Fruit fly (Drosophila melanogaster) whole organism, embryonic: ENCODE measurements around the gene Bsg.

ENCODE experiments used
- Aef1 ChIP-seq: fragments of 200-800 bp; sonication (Bioruptor generic); IDR thresholded peaks from 3 replicates; pipeline ENCODE4 v1.3.6; 2022; ENCODE audit warnings: missing biosample characterization, missing genetic modification characterization
- B-H2 ChIP-seq: fragments of 200-800 bp; sonication (Bioruptor generic); optimal IDR thresholded peaks from 2 replicates; lab custom pipeline; 2018; ENCODE audit warnings: missing biosample characterization, mild to moderate bottlenecking, missing genetic modification characterization
- C15 ChIP-seq: fragments of 200-800 bp; sonication (Bioruptor generic); IDR thresholded peaks from 3 replicates; pipeline ENCODE4 v1.3.6; 2022; ENCODE audit warnings: missing biosample characterization, missing genetic modification characterization
- CG10274 ChIP-seq: fragments of 200-800 bp; sonication (Bioruptor generic); optimal IDR thresholded peaks from 3 replicates; lab custom pipeline; 2017; ENCODE audit warnings: missing biosample characterization, mild to moderate bottlenecking, missing genetic modification characterization
- CG10321 ChIP-seq: fragments of 200-800 bp; sonication (Bioruptor generic); IDR thresholded peaks from 2 replicates; pipeline ENCODE4 v1.3.6; 2022; ENCODE audit warnings: missing biosample characterization, missing genetic modification characterization
- CG11398 ChIP-seq: fragments of 200-800 bp; sonication (Bioruptor generic); optimal IDR thresholded peaks from 2 replicates; lab custom pipeline; 2016; ENCODE audit warnings: missing biosample characterization, missing genetic modification characterization
- CG12769 ChIP-seq: fragments of 200-800 bp; sonication (Bioruptor generic); optimal IDR thresholded peaks from 2 replicates; lab custom pipeline; 2019; ENCODE audit warnings: missing biosample characterization, mild to moderate bottlenecking, missing genetic modification characterization, moderate library complexity
- CG13287 ChIP-seq: fragments of 200-800 bp; sonication (Bioruptor generic); IDR thresholded peaks from 2 replicates; pipeline ENCODE4 v1.3.6; 2022; ENCODE audit warnings: missing biosample characterization, missing genetic modification characterization; ENCODE audit not compliant: partially characterized antibody
- CG15073 ChIP-seq: fragments of 200-800 bp; sonication (Bioruptor generic); optimal IDR thresholded peaks from 2 replicates; lab custom pipeline; 2016; ENCODE audit warnings: missing biosample characterization, missing genetic modification characterization
- CG15514 ChIP-seq: fragments of 200-800 bp; sonication (Bioruptor generic); optimal IDR thresholded peaks from 3 replicates; lab custom pipeline; 2017; ENCODE audit warnings: missing biosample characterization, missing genetic modification characterization, mild to moderate bottlenecking, moderate library complexity, missing genetic modification reagents
- CG1603 ChIP-seq: fragments of 200-800 bp; sonication (Bioruptor generic); optimal IDR thresholded peaks from 2 replicates; lab custom pipeline; 2019; ENCODE audit warnings: missing biosample characterization, mild to moderate bottlenecking, missing genetic modification characterization, moderate library complexity
- CG16779 ChIP-seq: fragments of 200-800 bp; sonication (Bioruptor generic); IDR thresholded peaks from 2 replicates; pipeline ENCODE4 v1.3.6; 2022; ENCODE audit warnings: missing biosample characterization, missing genetic modification characterization
- CG17186 ChIP-seq: fragments of 200-800 bp; sonication (Bioruptor generic); optimal IDR thresholded peaks from 3 replicates; lab custom pipeline; 2017; ENCODE audit warnings: missing biosample characterization, missing genetic modification reagents, missing genetic modification characterization
- CG17361 ChIP-seq: fragments of 200-800 bp; sonication (Bioruptor generic); IDR thresholded peaks from 3 replicates; pipeline ENCODE4 v1.3.6; 2022; ENCODE audit warnings: missing biosample characterization, missing genetic modification characterization
- CG2678 ChIP-seq: fragments of 200-800 bp; sonication (Bioruptor generic); optimal IDR thresholded peaks from 3 replicates; lab custom pipeline; 2019; ENCODE audit warnings: missing biosample characterization, mild to moderate bottlenecking, missing genetic modification characterization, moderate library complexity
- CG30403 ChIP-seq: fragments of 200-800 bp; sonication (Bioruptor generic); optimal IDR thresholded peaks from 3 replicates; lab custom pipeline; 2016; ENCODE audit warnings: missing biosample characterization, missing genetic modification characterization
- CG31224 ChIP-seq: fragments of 200-800 bp; sonication (Bioruptor generic); IDR thresholded peaks from 2 replicates; pipeline ENCODE4 v1.3.6; 2022; ENCODE audit warnings: missing biosample characterization, missing genetic modification characterization
- CG3281 ChIP-seq: fragments of 200-800 bp; sonication (Bioruptor generic); optimal IDR thresholded peaks from 3 replicates; lab custom pipeline; 2017; ENCODE audit warnings: missing biosample characterization, mild to moderate bottlenecking, missing genetic modification characterization
- CG4730 ChIP-seq: fragments of 200-800 bp; sonication (Bioruptor generic); IDR thresholded peaks from 2 replicates; pipeline ENCODE4 v1.3.6; 2022; ENCODE audit warnings: missing biosample characterization, missing genetic modification characterization
- CG6813 ChIP-seq: fragments of 200-800 bp; sonication (Bioruptor generic); optimal IDR thresholded peaks from 2 replicates; lab custom pipeline; 2017; ENCODE audit warnings: missing biosample characterization, missing genetic modification characterization, mild to moderate bottlenecking, moderate library complexity, missing genetic modification reagents
- CG7928 ChIP-seq: fragments of 200-800 bp; sonication (Bioruptor generic); optimal IDR thresholded peaks from 2 replicates; lab custom pipeline; 2017; ENCODE audit warnings: missing biosample characterization, mild to moderate bottlenecking, missing genetic modification characterization
- CG7987 ChIP-seq: fragments of 200-800 bp; sonication (Bioruptor generic); optimal IDR thresholded peaks from 2 replicates; lab custom pipeline; 2018; ENCODE audit warnings: missing biosample characterization, mild to moderate bottlenecking, missing genetic modification characterization, moderate library complexity
- CG8944 ChIP-seq: fragments of 200-800 bp; sonication (Bioruptor generic); optimal IDR thresholded peaks from 3 replicates; lab custom pipeline; 2016; ENCODE audit warnings: missing biosample characterization, missing genetic modification characterization
- Chrac-16 ChIP-seq: fragments of 200-800 bp; sonication (Bioruptor generic); optimal IDR thresholded peaks from 3 replicates; lab custom pipeline; 2016; ENCODE audit warnings: missing biosample characterization, missing genetic modification characterization
- Dad ChIP-seq: fragments of 200-800 bp; sonication (Bioruptor generic); optimal IDR thresholded peaks from 3 replicates; lab custom pipeline; 2016; ENCODE audit warnings: missing biosample characterization, missing genetic modification characterization
- Drgx ChIP-seq: fragments of 200-800 bp; sonication (Bioruptor generic); IDR thresholded peaks from 2 replicates; pipeline ENCODE4 v1.3.6; 2022; ENCODE audit warnings: missing biosample characterization, missing genetic modification characterization
- H2.0 ChIP-seq: fragments of 200-800 bp; sonication (Bioruptor generic); IDR thresholded peaks from 2 replicates; pipeline ENCODE4 v1.3.6; 2022; ENCODE audit warnings: missing biosample characterization, missing genetic modification characterization
- Hand ChIP-seq: fragments of 200-800 bp; sonication (Bioruptor generic); optimal IDR thresholded peaks from 2 replicates; lab custom pipeline; 2017; ENCODE audit warnings: mild to moderate bottlenecking, missing biosample characterization, missing genetic modification reagents, missing genetic modification characterization
- Meics ChIP-seq: fragments of 200-800 bp; sonication (Bioruptor generic); optimal IDR thresholded peaks from 2 replicates; lab custom pipeline; 2017; ENCODE audit warnings: missing biosample characterization, mild to moderate bottlenecking, missing genetic modification characterization
- Nf-YB ChIP-seq: fragments of 200-800 bp; sonication (Bioruptor generic); optimal IDR thresholded peaks from 3 replicates; lab custom pipeline; 2019; ENCODE audit warnings: missing biosample characterization, mild to moderate bottlenecking, missing genetic modification characterization, moderate library complexity
- PHDP ChIP-seq: fragments of 200-800 bp; sonication (Bioruptor generic); optimal IDR thresholded peaks from 3 replicates; lab custom pipeline; 2018; ENCODE audit warnings: missing biosample characterization, mild to moderate bottlenecking, missing genetic modification characterization, moderate library complexity
- Ssrp ChIP-seq: fragments of 200-800 bp; sonication (Bioruptor generic); optimal IDR thresholded peaks from 2 replicates; lab custom pipeline; 2018; ENCODE audit warnings: missing biosample characterization, mild to moderate bottlenecking, missing genetic modification characterization, moderate library complexity
- Xrp1 ChIP-seq: fragments of 200-800 bp; sonication (Bioruptor generic); IDR thresholded peaks from 2 replicates; pipeline ENCODE4 v1.3.6; 2022; ENCODE audit warnings: missing biosample characterization, missing genetic modification characterization
- ab ChIP-seq: fragments of 200-800 bp; sonication (Bioruptor generic); optimal IDR thresholded peaks from 2 replicates; lab custom pipeline; 2016; ENCODE audit warnings: missing biosample characterization, missing genetic modification characterization
- abd-A ChIP-seq: fragments of 200-800 bp; sonication (Bioruptor generic); optimal IDR thresholded peaks from 3 replicates; lab custom pipeline; 2019; ENCODE audit warnings: missing biosample characterization, mild to moderate bottlenecking, missing genetic modification characterization, moderate library complexity
- ase ChIP-seq: fragments of 200-800 bp; sonication (Bioruptor generic); IDR thresholded peaks from 3 replicates; pipeline ENCODE4 v1.3.6; 2022; ENCODE audit warnings: missing biosample characterization, missing genetic modification characterization
- dm ChIP-seq: fragments of 200-800 bp; sonication (Bioruptor generic); optimal IDR thresholded peaks from 3 replicates; lab custom pipeline; 2016; ENCODE audit warnings: missing biosample characterization, missing genetic modification characterization
- ems ChIP-seq: fragments of 200-800 bp; sonication (Bioruptor generic); optimal IDR thresholded peaks from 3 replicates; lab custom pipeline; 2016; ENCODE audit warnings: missing biosample characterization, missing genetic modification characterization
- gro ChIP-seq: fragments of 200-800 bp; sonication (Bioruptor generic); optimal IDR thresholded peaks from 2 replicates; lab custom pipeline; 2016; ENCODE audit warnings: missing biosample characterization, missing genetic modification characterization
- gt ChIP-seq: fragments of 200-800 bp; sonication (Bioruptor generic); IDR thresholded peaks from 2 replicates; pipeline ENCODE4 v1.3.6; 2022; ENCODE audit warnings: missing biosample characterization, missing genetic modification characterization
- kah ChIP-seq: fragments of 200-800 bp; sonication (Bioruptor generic); optimal IDR thresholded peaks from 2 replicates; lab custom pipeline; 2018; ENCODE audit warnings: missing biosample characterization, mild to moderate bottlenecking, missing genetic modification characterization
- nau ChIP-seq: fragments of 200-800 bp; sonication (Bioruptor generic); optimal IDR thresholded peaks from 3 replicates; lab custom pipeline; 2017; ENCODE audit warnings: missing biosample characterization, mild to moderate bottlenecking, missing genetic modification characterization, missing genetic modification reagents
- otp ChIP-seq: fragments of 200-800 bp; sonication (Bioruptor generic); IDR thresholded peaks from 3 replicates; pipeline ENCODE4, ENCODE4 v1.3.6; 2022; ENCODE audit warnings: missing biosample characterization, missing genetic modification characterization
- pfk ChIP-seq: fragments of 200-800 bp; sonication (Bioruptor generic); optimal IDR thresholded peaks from 2 replicates; lab custom pipeline; 2018; ENCODE audit warnings: missing biosample characterization, mild to moderate bottlenecking, missing genetic modification characterization, moderate library complexity
- pzg ChIP-seq: fragments of 200-800 bp; sonication (Bioruptor generic); optimal IDR thresholded peaks from 3 replicates; lab custom pipeline; 2018; ENCODE audit warnings: missing biosample characterization, mild to moderate bottlenecking, missing genetic modification characterization, moderate library complexity
- sd ChIP-seq: fragments of 200-800 bp; sonication (Bioruptor generic); optimal IDR thresholded peaks from 3 replicates; lab custom pipeline; 2018; ENCODE audit warnings: missing biosample characterization, mild to moderate bottlenecking, missing genetic modification characterization, moderate library complexity
- sens-2 ChIP-seq: fragments of 200-800 bp; sonication (Bioruptor generic); IDR thresholded peaks from 2 replicates; pipeline ENCODE4 v1.3.6; 2022; ENCODE audit warnings: missing biosample characterization, missing genetic modification characterization
- sob ChIP-seq: fragments of 200-800 bp; sonication (Bioruptor generic); IDR thresholded peaks from 2 replicates; pipeline ENCODE4 v1.3.6; 2022; ENCODE audit warnings: missing biosample characterization, missing genetic modification characterization
- wdn ChIP-seq: fragments of 200-800 bp; sonication (Bioruptor generic); IDR thresholded peaks from 2 replicates; pipeline ENCODE4 v1.3.6; 2022; ENCODE audit warnings: missing biosample characterization, missing genetic modification characterization
- yki ChIP-seq: fragments of >200 bp; optimal IDR thresholded peaks from 3 replicates; lab custom pipeline; 2018
- z ChIP-seq: fragments of 200-800 bp; sonication (Bioruptor generic); IDR thresholded peaks from 3 replicates; pipeline ENCODE4 v1.3.6; 2022; ENCODE audit warnings: missing biosample characterization, missing genetic modification characterization

The Bsg gene

DNA sequence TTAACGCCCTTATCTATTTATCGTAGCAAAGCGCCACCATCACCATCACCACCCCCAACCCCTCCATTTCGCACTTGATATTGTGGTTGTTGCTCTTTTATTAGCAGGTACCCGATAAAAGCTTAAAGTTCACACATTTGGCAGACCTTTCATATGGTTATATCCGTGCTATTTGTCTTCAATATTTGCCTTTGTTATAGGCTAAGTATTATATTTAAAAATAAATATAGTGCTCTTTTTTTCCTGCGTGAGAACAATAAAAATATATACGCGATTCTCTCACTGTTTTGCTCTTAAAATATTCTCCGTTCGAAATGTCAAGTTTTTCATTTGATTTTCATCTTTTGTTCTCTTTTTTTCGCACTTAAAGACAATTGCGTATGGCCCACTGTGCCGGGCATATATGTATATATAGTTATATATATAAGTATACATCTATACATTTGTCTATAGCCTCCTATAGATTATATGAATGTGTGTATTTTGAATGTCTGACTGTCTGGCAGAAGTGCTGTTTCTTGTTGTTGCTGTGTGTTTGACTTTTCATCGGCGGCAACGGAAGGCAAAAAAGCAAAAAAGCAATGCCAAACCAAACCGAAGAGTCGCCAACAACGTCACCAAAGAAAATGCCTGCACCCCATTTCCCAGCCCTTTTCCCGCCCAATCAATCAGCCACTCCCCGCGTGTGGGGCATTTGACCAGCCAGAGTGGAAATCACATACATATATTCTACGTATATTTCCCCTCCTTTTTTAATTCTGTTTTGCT is 11.0 kb downstream of the Bsg start (continued):
- TF ChIP-seq ab (GFP tag; lab: Kevin White, UChicago) (no peak), PHDP (tag; lab: Kevin White, UChicago) (no peak), CG11398 (GFP tag; lab: Kevin White, UChicago) (no peak), CG16779 (GFP tag; lab: Robert Waterston, UW) (no peak), H2.0 (GFP tag; lab: Robert Waterston, UW) (no peak), CG15514 (peak; percentile 4), Nf-YB (GFP tag; lab: Kevin White, UChicago) (no peak), Xrp1 (GFP tag; lab: Robert Waterston, UW) (no peak), CG17186 (GFP tag; lab: Kevin White, UChicago) (no peak), ase (no peak), CG6813 (GFP tag; lab: Kevin White, UChicago) (peak; percentile 17), abd-A (tag; lab: Kevin White, UChicago) (no peak), pfk (GFP tag; lab: Kevin White, UChicago) (no peak), CG13287 (GFP tag; lab: Robert Waterston, UW) (peak; percentile 14; the same call in 1 of the 2 replicates), C15 (GFP tag; lab: Robert Waterston, UW) (no peak), dm (GFP tag; lab: Kevin White, UChicago) (no peak), CG15073 (no peak), kah (no peak), Hand (no peak), CG31224 (GFP tag; lab: Robert Waterston, UW) (no peak), nau (no peak), CG3281 (GFP tag; lab: Kevin White, UChicago) (peak; percentile 15), CG17361 (GFP tag; lab: Robert Waterston, UW) (no peak), CG10274 (GFP tag; lab: Kevin White, UChicago) (no peak), B-H2 (GFP tag; lab: Kevin White, UChicago) (peak; percentile 17), CG7987 (GFP tag; lab: Kevin White, UChicago) (no peak), CG8944 (GFP tag; lab: Kevin White, UChicago) (no peak), CG2678 (tag; lab: Kevin White, UChicago) (peak; percentile 12), sd (tag; lab: Kevin White, UChicago) (peak; percentile 5), Drgx (GFP tag; lab: Robert Waterston, UW) (peak; percentile 59), Chrac-16 (no peak), ems (GFP tag; lab: Kevin White, UChicago) (no peak), Aef1 (GFP tag; lab: Robert Waterston, UW) (no peak), Dad (GFP tag; lab: Kevin White, UChicago) (no peak), CG12769 (no peak), sob (GFP tag; lab: Robert Waterston, UW) (no peak), z (GFP tag; lab: Robert Waterston, UW) (no peak), pzg (GFP tag; lab: Kevin White, UChicago) (no peak), wdn (GFP tag; lab: Robert Waterston, UW) (no peak), CG30403 (GFP tag; lab: Kevin White, UChicago) (no peak), CG1603 (no peak), CG10321 (GFP tag; lab: Robert Waterston, UW) (no peak), gt (no peak), gro (no peak), sens-2 (no peak), yki (lab: Kevin White, UChicago) (no peak), otp (GFP tag; lab: Robert Waterston, UW) (no peak), Ssrp (tag; lab: Kevin White, UChicago) (no peak), CG4730 (GFP tag; lab: Robert Waterston, UW) (no peak), Meics (GFP tag; lab: Kevin White, UChicago) (peak; percentile 12), CG7928 (GFP tag; lab: Kevin White, UChicago) (no peak)
